In genomic region chr3L:16026065-16026789, dm6 we compare ENCODE assay signal across 2 fruit fly cellular contexts.
A peak's percentile ranks its signal among the peaks of the same experiment; 100 is the strongest.
TF ChIP-seq lines count a peak whose summit lies in the region.

No protein-coding gene starts in this region.

TF ChIP-seq in whole organism, embryonic, 481 proteins besides CTCF, POLR2A, EP300 and RAD21 (continued from another document and continues in another):
- TF ChIP-seq MTF-1 (GFP tag; optimal IDR thresholded peaks at IDR 0.05; lab: Kevin White, UChicago; ENCODE audit: borderline replicate concordance) (peak; percentile 81), CG2712 (tag; optimal IDR thresholded peaks at IDR 0.05; lab: Kevin White, UChicago) (peak; percentile 53), nerfin-1 (tag; optimal IDR thresholded peaks at IDR 0.05; lab: Kevin White, UChicago) (peak; percentile 47), Camta (GFP tag; optimal IDR thresholded peaks at IDR 0.05; lab: Kevin White, UChicago) (peak; percentile 55), chn (GFP tag; optimal IDR thresholded peaks at IDR 0.05; lab: Kevin White, UChicago) (peak; percentile 11), CG8388 (GFP tag; optimal IDR thresholded peaks at IDR 0.05; lab: Kevin White, UChicago) (no peak), B-H1 (GFP tag; IDR thresholded peaks at IDR 0.05; lab: Robert Waterston, UW) (peak; percentile 29; the same call in 1 of the 3 replicates), Bteb2 (GFP tag; optimal IDR thresholded peaks at IDR 0.05; lab: Kevin White, UChicago) (no peak), CG13424 (tag; optimal IDR thresholded peaks at IDR 0.05; lab: Kevin White, UChicago) (peak; percentile 60), dm (GFP tag; optimal IDR thresholded peaks at IDR 0.05; lab: Kevin White, UChicago) (peak; percentile 45), pita (GFP tag; optimal IDR thresholded peaks at IDR 0.05; lab: Kevin White, UChicago) (no peak), sens-2 (GFP tag; IDR thresholded peaks at IDR 0.05; lab: Robert Waterston, UW) (0 out of 2 replicates have a peak, but pooled peaks have one; percentile 36), CG8290 (GFP tag; optimal IDR thresholded peaks at IDR 0.05; lab: Kevin White, UChicago) (peak; percentile 73), CG8290 (tag; optimal IDR thresholded peaks at IDR 0.05; lab: Kevin White, UChicago) (peak; percentile 77 to 83), nmo (GFP tag; optimal IDR thresholded peaks at IDR 0.05; lab: Kevin White, UChicago) (no peak), CG13123 (GFP tag; optimal IDR thresholded peaks at IDR 0.05; lab: Kevin White, UChicago) (peak; percentile 20), ems (GFP tag; optimal IDR thresholded peaks at IDR 0.05; lab: Kevin White, UChicago) (peak; percentile 14), Hey (tag; optimal IDR thresholded peaks at IDR 0.05; lab: Kevin White, UChicago) (peak; percentile 80), twi (tag; optimal IDR thresholded peaks at IDR 0.05; lab: Kevin White, UChicago) (peak; percentile 51), Taf1 (GFP tag; IDR thresholded peaks at IDR 0.05; lab: Robert Waterston, UW) (no peak), Side (GFP tag; optimal IDR thresholded peaks at IDR 0.05; lab: Kevin White, UChicago) (peak; percentile 68), CG6791 (GFP tag; IDR thresholded peaks at IDR 0.05; lab: Robert Waterston, UW; ENCODE audit: partially characterized antibody) (no peak), CG32772 (GFP tag; IDR thresholded peaks at IDR 0.05; lab: Robert Waterston, UW) (no peak), gsb-n (tag; optimal IDR thresholded peaks at IDR 0.05; lab: Kevin White, UChicago) (peak; percentile 55), CG7271 (tag; optimal IDR thresholded peaks at IDR 0.05; lab: Kevin White, UChicago) (peak; percentile 7), CG17186 (GFP tag; optimal IDR thresholded peaks at IDR 0.05; lab: Kevin White, UChicago) (peak; percentile 45), Bdp1 (GFP tag; optimal IDR thresholded peaks at IDR 0.05; lab: Kevin White, UChicago) (peak; percentile 59), gt (GFP tag; IDR thresholded peaks at IDR 0.05; lab: Robert Waterston, UW) (no peak), disco-r (GFP tag; optimal IDR thresholded peaks at IDR 0.05; lab: Kevin White, UChicago) (peak; percentile 27), slp2 (GFP tag; optimal IDR thresholded peaks at IDR 0.05; lab: Kevin White, UChicago) (peak; percentile 33), Gsc (GFP tag; IDR thresholded peaks at IDR 0.05; lab: Robert Waterston, UW) (no peak), lab (GFP tag; optimal IDR thresholded peaks at IDR 0.05; lab: Kevin White, UChicago) (peak; percentile 78), pnt (GFP tag; optimal IDR thresholded peaks at IDR 0.05; lab: Kevin White, UChicago) (peak; percentile 37), sima (GFP tag; optimal IDR thresholded peaks at IDR 0.05; lab: Kevin White, UChicago) (no peak), pho (GFP tag; optimal IDR thresholded peaks at IDR 0.05; lab: Kevin White, UChicago) (peak; percentile 42), ab (GFP tag; optimal IDR thresholded peaks at IDR 0.05; lab: Kevin White, UChicago) (no peak), tna (GFP tag; IDR thresholded peaks at IDR 0.05; lab: Robert Waterston, UW; ENCODE audit: partially characterized antibody) (no peak), CG11085 (GFP tag; IDR thresholded peaks at IDR 0.05; lab: Robert Waterston, UW) (no peak), abd-A (tag; optimal IDR thresholded peaks at IDR 0.05; lab: Kevin White, UChicago) (no peak), Opbp (GFP tag; IDR thresholded peaks at IDR 0.05; lab: Robert Waterston, UW; ENCODE audit: partially characterized antibody) (0 out of 3 replicates have a peak, but pooled peaks have one; percentile 30), CG31365 (tag; optimal IDR thresholded peaks at IDR 0.05; lab: Kevin White, UChicago) (peak; percentile 55), pb (GFP tag; optimal IDR thresholded peaks at IDR 0.05; lab: Kevin White, UChicago) (peak; percentile 22), Ets65A (GFP tag; lab: Kevin White, UChicago) (peak; percentile 78), CG10959 (GFP tag; IDR thresholded peaks at IDR 0.05; lab: Robert Waterston, UW) (peak; percentile 27; the same call in 1 of the 2 replicates), vnd (GFP tag; IDR thresholded peaks at IDR 0.05; lab: Robert Waterston, UW; ENCODE audit: partially characterized antibody) (no peak), salm (tag; optimal IDR thresholded peaks at IDR 0.05; lab: Kevin White, UChicago) (peak; percentile 55), H2.0 (GFP tag; IDR thresholded peaks at IDR 0.05; lab: Robert Waterston, UW) (no peak), CG34224 (GFP tag; IDR thresholded peaks at IDR 0.05; lab: Robert Waterston, UW; ENCODE audit: partially characterized antibody) (no peak), seq (GFP tag; IDR thresholded peaks at IDR 0.05; lab: Robert Waterston, UW) (peak; percentile 48; the same call in 1 of the 2 replicates), mirr (GFP tag; optimal IDR thresholded peaks at IDR 0.05; lab: Kevin White, UChicago) (peak; percentile 80), ro (GFP tag; IDR thresholded peaks at IDR 0.05; lab: Robert Waterston, UW) (no peak), TFAM (GFP tag; optimal IDR thresholded peaks at IDR 0.05; lab: Kevin White, UChicago) (no peak), dpn (GFP tag; optimal IDR thresholded peaks at IDR 0.05; lab: Kevin White, UChicago) (peak in 1 of 2 experiments; percentile 58), CG1024 (GFP tag; IDR thresholded peaks at IDR 0.05; lab: Robert Waterston, UW) (peak; percentile 61; the same call in 1 of the 2 replicates), CG11723 (GFP tag; optimal IDR thresholded peaks at IDR 0.05; lab: Kevin White, UChicago) (peak; percentile 78), CG11456 (GFP tag; IDR thresholded peaks at IDR 0.05; lab: Robert Waterston, UW) (peak; percentile 71; the same call in 1 of the 3 replicates), zf30C (GFP tag; optimal IDR thresholded peaks at IDR 0.05; lab: Kevin White, UChicago) (no peak), yki (optimal IDR thresholded peaks at IDR 0.05; lab: Kevin White, UChicago) (no peak), CG11696 (GFP tag; IDR thresholded peaks at IDR 0.05; lab: Robert Waterston, UW) (no peak), MBD-R2 (GFP tag; IDR thresholded peaks at IDR 0.05; lab: Robert Waterston, UW) (no peak), YL-1 (GFP tag; optimal IDR thresholded peaks at IDR 0.05; lab: Kevin White, UChicago) (peak; percentile 31), CG6175 (GFP tag; IDR thresholded peaks at IDR 0.05; lab: Robert Waterston, UW) (peak; percentile 89), CG42726 (GFP tag; IDR thresholded peaks at IDR 0.05; lab: Robert Waterston, UW; ENCODE audit: partially characterized antibody) (no peak), Adf1 (GFP tag; IDR thresholded peaks at IDR 0.05; lab: Robert Waterston, UW) (peak; percentile 57; the same call in 1 of the 2 replicates)

TF ChIP-seq in whole organism, prepupa, 60 proteins besides CTCF, POLR2A, EP300 and RAD21 (continued from another document):
- peak; percentile 11 for TF ChIP-seq Sox14 (GFP tag; optimal IDR thresholded peaks at IDR 0.05; lab: Kevin White, UChicago)
- TF ChIP-seq Hr39 (GFP tag; optimal IDR thresholded peaks at IDR 0.05; lab: Kevin White, UChicago): no peak
- no peak for TF ChIP-seq CG11902 (GFP tag; optimal IDR thresholded peaks at IDR 0.05; lab: Kevin White, UChicago)
- no peak for TF ChIP-seq Smox (GFP tag; optimal IDR thresholded peaks at IDR 0.05; lab: Kevin White, UChicago)
- no peak for TF ChIP-seq Ets21C (GFP tag; optimal IDR thresholded peaks at IDR 0.05; lab: Kevin White, UChicago)
- TF ChIP-seq CG16779 (tag; optimal IDR thresholded peaks at IDR 0.05; lab: Kevin White, UChicago): peak; percentile 58
- peak; percentile 31 for TF ChIP-seq acj6 (GFP tag; optimal IDR thresholded peaks at IDR 0.05; lab: Kevin White, UChicago)
- no peak for TF ChIP-seq CG8319 (GFP tag; optimal IDR thresholded peaks at IDR 0.05; lab: Kevin White, UChicago)
- no peak for TF ChIP-seq CG31627 (GFP tag; optimal IDR thresholded peaks at IDR 0.05; lab: Kevin White, UChicago)
- TF ChIP-seq Lpt (GFP tag; optimal IDR thresholded peaks at IDR 0.05; lab: Kevin White, UChicago): no peak
- no peak for TF ChIP-seq CG11294 (GFP tag; IDR thresholded peaks at IDR 0.05; lab: Robert Waterston, UW)
- peak; percentile 39 for TF ChIP-seq CG7368 (GFP tag; optimal IDR thresholded peaks at IDR 0.05; lab: Kevin White, UChicago)
- TF ChIP-seq pdm3 (GFP tag; optimal IDR thresholded peaks at IDR 0.05; lab: Kevin White, UChicago): peak; percentile 27
- peak; percentile 15 for TF ChIP-seq Met (GFP tag; optimal IDR thresholded peaks at IDR 0.05; lab: Kevin White, UChicago)
- peak; percentile 28 for TF ChIP-seq CG11762 (GFP tag; optimal IDR thresholded peaks at IDR 0.05; lab: Kevin White, UChicago; ENCODE audit: insufficient read depth)
- no peak for TF ChIP-seq CG15336 (GFP tag; IDR thresholded peaks at IDR 0.05; lab: Robert Waterston, UW)
- peak; percentile 12 for TF ChIP-seq Eip75B (GFP tag; optimal IDR thresholded peaks at IDR 0.05; lab: Kevin White, UChicago)
- TF ChIP-seq ss (GFP tag; optimal IDR thresholded peaks at IDR 0.05; lab: Kevin White, UChicago): peak; percentile 41 to 62
- peak in 1 of 2 experiments; percentile 33 for TF ChIP-seq salr (GFP tag; optimal IDR thresholded peaks at IDR 0.05; lab: Kevin White, UChicago)
- no peak for TF ChIP-seq Sox15 (GFP tag; optimal IDR thresholded peaks at IDR 0.05; lab: Kevin White, UChicago)
- TF ChIP-seq CG8632 (GFP tag; optimal IDR thresholded peaks at IDR 0.05; lab: Kevin White, UChicago): peak; percentile 49
- no peak for TF ChIP-seq cyc (GFP tag; optimal IDR thresholded peaks at IDR 0.05; lab: Kevin White, UChicago)
- TF ChIP-seq fkh (GFP tag; optimal IDR thresholded peaks at IDR 0.05; lab: Kevin White, UChicago): peak; percentile 99
- TF ChIP-seq OdsH (GFP tag; optimal IDR thresholded peaks at IDR 0.05; lab: Kevin White, UChicago): peak; percentile 6
TF ChIP-seq in whole organism, prepupa: peak in this region for 30.
